Worm (Caenorhabditis elegans) whole organism, early embryonic: ENCODE results near the gene T28A8.8.
"Not testable (repeated sequence)": the region's sequence is repeated elsewhere in the genome, so short reads cannot be mapped to it uniquely, and the experiment has no call there.

Experiments
- B0310.2 ChIP-seq: sonication (generic microtip); optimal IDR thresholded peaks from 2 replicates; lab custom pipeline; 2016; ENCODE audit warnings: mild to moderate bottlenecking, missing genetic modification characterization, missing compliant biosample characterization
- F13C5.2 ChIP-seq: sonication (generic microtip); optimal IDR thresholded peaks from 2 replicates; lab custom pipeline; 2017; ENCODE audit warnings: mild to moderate bottlenecking, missing genetic modification characterization, inconsistent platforms, missing compliant biosample characterization
- aly-1 ChIP-seq: sonication (generic microtip); optimal IDR thresholded peaks from 2 replicates; lab custom pipeline; 2016; ENCODE audit warnings: missing genetic modification characterization, missing compliant biosample characterization
- ama-1 ChIP-seq: fragments of 150-350 bp; optimal IDR thresholded peaks from 2 replicates; lab custom pipeline; 2014
- ceh-13 ChIP-seq: fragments of 200-800 bp; sonication (Bioruptor generic); optimal IDR thresholded peaks from 2 replicates; lab custom pipeline; 2018; ENCODE audit warnings: mild to moderate bottlenecking, missing genetic modification characterization, missing compliant biosample characterization
- ceh-36 ChIP-seq: sonication (generic microtip); optimal IDR thresholded peaks from 2 replicates; lab custom pipeline; 2016; ENCODE audit warnings: missing genetic modification characterization, inconsistent platforms, missing compliant biosample characterization
- ets-7 ChIP-seq: sonication (generic microtip); optimal IDR thresholded peaks from 2 replicates; lab custom pipeline; 2016; ENCODE audit warnings: missing genotype, missing genetic modification characterization, missing compliant biosample characterization
- flt-1 ChIP-seq: fragments of 200-800 bp; sonication (Bioruptor generic); IDR thresholded peaks from 2 replicates; pipeline ENCODE4 v1.3.6; 2022; ENCODE audit warnings: missing genetic modification characterization, missing compliant biosample characterization
- hmbx-1 ChIP-seq: sonication (generic microtip); optimal IDR thresholded peaks from 2 replicates; lab custom pipeline; 2016; ENCODE audit warnings: mild to moderate bottlenecking, missing genetic modification characterization, missing compliant biosample characterization
- hmg-4 ChIP-seq: fragments of 200-800 bp; sonication (Bioruptor generic); optimal IDR thresholded peaks from 2 replicates; lab custom pipeline; 2018; ENCODE audit warnings: mild to moderate bottlenecking, missing genetic modification characterization, missing compliant biosample characterization
- hnd-1 ChIP-seq: sonication (generic microtip); optimal IDR thresholded peaks from 2 replicates; lab custom pipeline; 2016; ENCODE audit warnings: missing genetic modification characterization, missing compliant biosample characterization
- pes-1 ChIP-seq: fragments of 200-800 bp; sonication (Bioruptor generic); IDR thresholded peaks from 2 replicates; pipeline ENCODE4 v1.3.6; 2022; ENCODE audit warnings: missing genetic modification reagents, missing genetic modification characterization, missing compliant biosample characterization
- scrt-1 ChIP-seq: fragments of 200-800 bp; sonication (Bioruptor generic); IDR thresholded peaks from 2 replicates; pipeline ENCODE4 v1.3.6; 2022; ENCODE audit warnings: missing genetic modification characterization, missing compliant biosample characterization
- sea-1 ChIP-seq: fragments of 200-800 bp; sonication (Bioruptor generic); conservative IDR thresholded peaks from 2 replicates; pipeline ENCODE4 v1.3.6; 2022; ENCODE audit warnings: missing genetic modification characterization, missing compliant biosample characterization
- tbx-11 ChIP-seq: fragments of 200-800 bp; sonication (Bioruptor generic); IDR thresholded peaks from 2 replicates; pipeline ENCODE4 v1.3.6; 2022; ENCODE audit warnings: missing genetic modification characterization, missing compliant biosample characterization
- tbx-37 ChIP-seq: fragments of 200-800 bp; sonication (Bioruptor generic); conservative IDR thresholded peaks from 2 replicates; pipeline ENCODE4 v1.3.6; 2022; ENCODE audit warnings: missing genetic modification reagents, missing genetic modification characterization, missing compliant biosample characterization
- tra-4 ChIP-seq: sonication (generic microtip); optimal IDR thresholded peaks from 2 replicates; lab custom pipeline; 2017; ENCODE audit warnings: missing genetic modification characterization, missing compliant biosample characterization

Gene T28A8.8

DNA sequence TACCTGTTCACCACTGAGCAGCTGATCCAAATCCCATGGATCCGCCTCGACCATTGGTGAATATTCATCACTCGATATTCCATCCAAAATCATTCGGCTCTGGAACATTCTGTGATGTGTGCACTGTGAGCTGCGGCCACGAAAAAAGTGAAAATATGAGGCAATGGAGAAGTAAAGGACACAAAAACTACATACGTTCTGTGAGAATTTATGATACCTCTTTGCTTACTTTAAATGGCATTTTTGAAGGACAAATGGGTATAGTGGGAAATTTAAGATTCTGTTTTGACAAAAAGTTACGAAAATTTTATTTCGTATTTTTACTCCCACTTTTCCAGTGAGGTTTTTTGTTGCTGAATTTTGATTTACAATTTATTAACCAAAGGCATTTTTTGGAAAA is 10.2 kb upstream of the T28A8.8 start, which contains the start of gene twk-40:
Gene twk-40, minus strand, starts transcription at position 101 of the 400 bp plus-strand sequence.
- no peak for TF ChIP-seq ets-7 (tag; lab: Kevin White, UChicago)
- TF ChIP-seq pes-1 (GFP tag; lab: Robert Waterston, UW): no peak
- TF ChIP-seq aly-1 (tag; lab: Kevin White, UChicago): no peak
- TF ChIP-seq hmbx-1 (tag; lab: Kevin White, UChicago): no peak
- no peak for TF ChIP-seq flt-1
- no peak for TF ChIP-seq B0310.2 (tag; lab: Kevin White, UChicago)
- TF ChIP-seq sea-1 (GFP tag; lab: Robert Waterston, UW): no peak
- TF ChIP-seq tra-4: no peak
- no peak for TF ChIP-seq scrt-1 (GFP tag; lab: Robert Waterston, UW)
- no peak for TF ChIP-seq F13C5.2 (tag; lab: Kevin White, UChicago)
- TF ChIP-seq tbx-11 (GFP tag; lab: Robert Waterston, UW): no peak
- no peak for TF ChIP-seq hnd-1 (tag; lab: Kevin White, UChicago)
- TF ChIP-seq ceh-36 (tag; lab: Kevin White, UChicago): no peak
- no peak for TF ChIP-seq ceh-13 (GFP tag; lab: Kevin White, UChicago)
- TF ChIP-seq hmg-4 (GFP tag; lab: Kevin White, UChicago): no peak
- TF ChIP-seq ama-1 (lab: Kevin White, UChicago): no peak
- TF ChIP-seq tbx-37 (GFP tag; lab: Robert Waterston, UW): no peak

DNA sequence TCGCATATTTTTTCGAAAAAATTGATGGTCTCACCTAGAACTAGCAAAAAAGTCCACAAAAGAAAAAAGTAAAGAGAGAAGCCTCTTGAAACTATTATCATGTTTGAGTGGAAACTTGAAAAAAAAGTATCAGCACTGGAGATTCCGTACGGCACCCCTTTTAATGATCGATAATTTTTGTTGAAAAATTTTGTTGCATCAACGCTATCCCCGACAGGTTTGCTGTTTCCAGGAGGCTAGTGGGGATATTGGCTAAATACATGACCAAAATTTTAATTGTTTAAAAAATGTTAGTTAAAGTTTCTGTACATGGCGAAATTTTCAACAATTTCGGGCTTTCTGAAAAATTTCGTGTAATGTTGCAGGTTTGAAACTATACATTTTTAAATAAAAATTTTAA is 7.0 kb upstream of the T28A8.8 start, which contains the start of gene T28A8.2:
Gene T28A8.2, minus strand, starts transcription at position 101 of the 400 bp plus-strand sequence.
- TF ChIP-seq tbx-37 (GFP tag; lab: Robert Waterston, UW) (no peak), ceh-13 (GFP tag; lab: Kevin White, UChicago) (no peak), F13C5.2 (tag; lab: Kevin White, UChicago) (no peak), ets-7 (tag; lab: Kevin White, UChicago) (no peak), hnd-1 (tag; lab: Kevin White, UChicago) (no peak), hmg-4 (GFP tag; lab: Kevin White, UChicago) (no peak), scrt-1 (GFP tag; lab: Robert Waterston, UW) (no peak), sea-1 (GFP tag; lab: Robert Waterston, UW) (no peak), ceh-36 (tag; lab: Kevin White, UChicago) (no peak)

DNA sequence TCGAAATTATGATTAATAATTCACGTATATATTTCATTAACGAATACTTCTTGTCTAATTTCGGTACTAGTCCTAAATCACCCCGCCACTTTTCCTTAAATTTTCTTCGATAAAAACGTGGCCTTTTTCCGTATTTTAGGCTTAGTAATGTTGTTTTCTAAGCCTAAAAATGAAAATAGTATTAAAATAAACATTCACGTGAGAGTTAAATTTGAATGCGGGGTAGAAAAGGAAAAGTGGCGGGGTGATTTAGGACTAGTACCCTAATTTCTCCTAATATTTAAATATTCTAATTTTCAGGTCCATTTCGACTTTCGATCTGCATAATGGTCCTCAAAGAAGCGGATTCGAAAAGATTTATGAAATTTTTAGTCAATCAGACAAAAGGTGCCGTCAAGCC is 3.7 kb upstream of the T28A8.8 start, which contains the start of gene T28A8.6:
Gene T28A8.6, plus strand, starts transcription at position 301 of the 400 bp plus-strand sequence.
- TF ChIP-seq hmg-4 (GFP tag; lab: Kevin White, UChicago); ets-7 (tag; lab: Kevin White, UChicago); tbx-37 (GFP tag; lab: Robert Waterston, UW): not testable (repeated sequence)

DNA sequence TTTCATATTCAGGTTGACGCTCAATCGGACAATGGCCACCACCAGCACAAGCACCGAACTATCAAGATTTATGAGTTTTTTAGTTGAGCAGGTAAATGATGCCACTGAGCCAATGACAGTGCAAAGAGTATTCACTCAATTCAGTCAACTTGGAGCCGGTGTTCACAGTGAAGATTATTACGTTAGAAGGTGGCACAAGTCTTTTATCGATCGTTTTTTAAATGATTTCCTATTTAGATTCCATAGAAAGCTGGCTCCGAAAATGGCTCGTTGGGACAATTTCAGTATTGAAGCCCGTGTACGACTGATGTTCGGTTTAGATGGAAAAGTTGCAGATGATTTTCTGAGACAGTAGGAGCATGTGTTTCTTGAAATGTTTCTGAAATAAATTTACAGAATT is 1.0 kb upstream of the T28A8.8 start, which contains the start of gene T28A8.5:
Gene T28A8.5, plus strand, starts transcription at position 32 of the 400 bp plus-strand sequence.
- TF ChIP-seq hmbx-1 (tag; lab: Kevin White, UChicago) (no peak), tbx-11 (GFP tag; lab: Robert Waterston, UW) (no peak), tra-4 (no peak), sea-1 (GFP tag; lab: Robert Waterston, UW) (no peak), B0310.2 (tag; lab: Kevin White, UChicago) (no peak), ama-1 (lab: Kevin White, UChicago) (no peak), hnd-1 (tag; lab: Kevin White, UChicago) (no peak), scrt-1 (GFP tag; lab: Robert Waterston, UW) (no peak), tbx-37 (GFP tag; lab: Robert Waterston, UW) (no peak), hmg-4 (GFP tag; lab: Kevin White, UChicago) (no peak)

DNA sequence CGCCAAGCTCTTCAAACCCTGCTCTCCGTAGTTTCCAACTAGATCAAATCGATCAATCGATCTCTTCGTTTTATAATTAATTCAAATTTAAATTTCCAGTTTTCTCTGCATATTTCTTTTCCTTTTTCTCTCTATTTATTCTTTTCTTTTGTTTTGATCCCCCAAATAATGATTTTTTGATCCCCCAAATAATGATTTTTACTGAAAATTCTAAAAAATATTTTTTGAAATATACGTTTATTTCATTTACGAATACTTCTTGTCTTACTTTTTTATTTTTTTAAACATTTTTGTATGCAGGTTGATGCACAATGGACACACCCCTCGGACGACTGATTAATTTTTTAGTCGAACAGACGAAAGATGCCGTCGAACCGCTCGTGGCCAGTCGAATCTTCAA is 766 bp downstream of the T28A8.8 start, which contains the start of gene T28A8.4:
Gene T28A8.4, plus strand, starts transcription at position 301 of the 400 bp plus-strand sequence.
- no peak for TF ChIP-seq hmg-4 (GFP tag; lab: Kevin White, UChicago)

DNA sequence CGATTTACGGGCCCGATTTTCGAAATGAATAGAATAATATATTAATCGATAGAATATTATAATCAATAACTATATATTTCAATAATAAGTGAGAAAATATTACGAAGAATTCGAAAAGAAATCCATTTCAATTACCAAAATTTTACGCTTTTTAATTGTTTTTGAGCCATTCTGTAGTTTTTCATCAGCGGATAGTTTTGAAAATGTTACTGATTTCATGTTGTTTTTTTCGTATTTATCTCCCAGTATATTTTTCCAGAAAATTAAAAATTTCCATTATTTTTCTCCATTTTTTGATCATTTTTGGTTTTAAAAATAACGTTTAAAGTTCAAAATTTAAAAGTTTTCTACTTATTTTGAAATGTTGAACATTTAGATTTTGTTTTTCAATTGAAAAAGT is 3.1 kb downstream of the T28A8.8 start, which contains the start of gene T28A8.3:
Gene T28A8.3, plus strand, starts transcription at position 301 of the 400 bp plus-strand sequence.
- TF ChIP-seq tbx-11 (GFP tag; lab: Robert Waterston, UW): no peak
- TF ChIP-seq ceh-36 (tag; lab: Kevin White, UChicago): no peak
- no peak for TF ChIP-seq B0310.2 (tag; lab: Kevin White, UChicago)
- TF ChIP-seq hmbx-1 (tag; lab: Kevin White, UChicago): no peak
- TF ChIP-seq hmg-4 (GFP tag; lab: Kevin White, UChicago): no peak
- no peak for TF ChIP-seq ceh-13 (GFP tag; lab: Kevin White, UChicago)
- no peak for TF ChIP-seq sea-1 (GFP tag; lab: Robert Waterston, UW)

DNA sequence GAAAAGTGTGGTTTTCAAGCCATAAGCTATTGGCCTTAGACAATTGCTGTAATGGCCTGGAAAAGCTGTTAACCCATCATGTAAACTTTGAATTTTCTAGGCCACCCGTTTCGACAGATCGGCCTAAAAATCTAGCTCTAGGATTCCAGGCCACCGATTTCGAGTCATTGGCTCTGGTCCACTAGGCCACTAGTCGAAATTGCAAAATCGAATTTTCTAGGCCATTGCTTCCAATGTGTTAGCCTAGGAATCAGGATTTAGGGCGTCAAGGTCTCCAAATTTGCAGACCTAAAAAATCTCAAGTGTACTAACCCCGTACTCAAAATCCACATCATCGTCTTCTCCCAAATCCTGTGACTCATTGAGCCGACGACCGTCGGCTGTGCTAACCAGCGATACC is 8.1 kb downstream of the T28A8.8 start:
- TF ChIP-seq tra-4: no peak
- no peak for TF ChIP-seq aly-1 (tag; lab: Kevin White, UChicago)
- no peak for TF ChIP-seq sea-1 (GFP tag; lab: Robert Waterston, UW)

DNA sequence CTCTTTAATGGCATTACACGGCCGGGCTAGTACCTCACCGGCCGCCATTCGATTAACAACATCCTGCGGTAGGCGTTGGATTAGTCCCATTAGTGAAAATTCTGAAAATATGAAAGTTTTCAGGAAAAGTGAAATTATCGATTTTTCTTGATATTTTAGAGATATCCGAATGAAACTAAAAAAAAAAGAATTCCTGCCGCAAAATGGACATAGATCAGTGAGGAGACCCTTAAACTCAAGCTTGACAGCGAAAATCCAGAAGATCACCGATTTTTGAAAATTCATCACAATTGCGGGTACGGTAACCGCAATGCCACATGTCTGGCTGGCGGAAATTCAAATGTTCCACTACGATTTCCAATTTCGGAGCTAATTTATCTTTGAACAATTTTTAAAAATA is 11.9 kb downstream of the T28A8.8 start, which contains the start of gene mlh-1:
Gene mlh-1, minus strand, starts transcription at position 101 of the 400 bp plus-strand sequence.
- TF ChIP-seq ceh-36 (tag; lab: Kevin White, UChicago) (no peak), aly-1 (tag; lab: Kevin White, UChicago) (no peak), F13C5.2 (tag; lab: Kevin White, UChicago) (no peak), pes-1 (GFP tag; lab: Robert Waterston, UW) (no peak), hnd-1 (tag; lab: Kevin White, UChicago) (no peak), sea-1 (GFP tag; lab: Robert Waterston, UW) (no peak)
